Worm (Caenorhabditis elegans) whole organism, late embryonic: ENCODE results near the gene gmpr-1.
"Not testable (repeated sequence)": the region's sequence is repeated elsewhere in the genome, so short reads cannot be mapped to it uniquely, and the experiment has no call there.

Experiments
- C38D4.7 ChIP-seq: fragments of 200-800 bp; sonication (Bioruptor generic); optimal IDR thresholded peaks from 2 replicates; lab custom pipeline; 2018; ENCODE audit warnings: mild to moderate bottlenecking, missing genetic modification characterization, moderate library complexity, missing compliant biosample characterization
- K02D7.2 ChIP-seq: sonication (generic microtip); optimal IDR thresholded peaks from 2 replicates; lab custom pipeline; 2017; ENCODE audit warnings: mild to moderate bottlenecking, missing genetic modification characterization, missing compliant biosample characterization
- ahr-1 ChIP-seq: sonication (generic microtip); optimal IDR thresholded peaks from 2 replicates; lab custom pipeline; 2016; ENCODE audit warnings: missing genetic modification characterization, missing compliant biosample characterization
- ceh-18 ChIP-seq: sonication (generic microtip); optimal IDR thresholded peaks from 2 replicates; lab custom pipeline; 2016; ENCODE audit warnings: missing genetic modification characterization, missing compliant biosample characterization
- ceh-19 ChIP-seq: fragments of 200-800 bp; sonication (Bioruptor generic); optimal IDR thresholded peaks from 2 replicates; lab custom pipeline; 2018; ENCODE audit warnings: mild to moderate bottlenecking, missing genetic modification characterization, missing compliant biosample characterization
- ceh-2 ChIP-seq: sonication (generic microtip); optimal IDR thresholded peaks from 2 replicates; lab custom pipeline; 2016; ENCODE audit warnings: missing genotype, missing genetic modification characterization, missing compliant biosample characterization
- ceh-24 ChIP-seq: sonication (generic microtip); optimal IDR thresholded peaks from 2 replicates; lab custom pipeline; 2016; ENCODE audit warnings: mild to moderate bottlenecking, missing genetic modification characterization, missing compliant biosample characterization
- ceh-34 ChIP-seq: sonication (generic microtip); optimal IDR thresholded peaks from 2 replicates; lab custom pipeline; 2016; ENCODE audit warnings: mild to moderate bottlenecking, missing genetic modification characterization, missing compliant biosample characterization
- ceh-45 ChIP-seq: fragments of 200-800 bp; sonication (Bioruptor generic); IDR thresholded peaks from 2 replicates; pipeline ENCODE4 v1.3.6; 2022; ENCODE audit warnings: missing genetic modification reagents, missing genetic modification characterization, missing compliant biosample characterization
- ceh-6 ChIP-seq: fragments of 200-800 bp; sonication (Bioruptor generic); optimal IDR thresholded peaks from 2 replicates; lab custom pipeline; 2018; ENCODE audit warnings: mild to moderate bottlenecking, missing genetic modification characterization, missing compliant biosample characterization
- che-1 ChIP-seq: sonication (generic microtip); optimal IDR thresholded peaks from 2 replicates; lab custom pipeline; 2016; ENCODE audit warnings: mild to moderate bottlenecking, missing genetic modification characterization, missing compliant biosample characterization
- elt-2 ChIP-seq: sonication (generic microtip); optimal IDR thresholded peaks from 2 replicates; lab custom pipeline; 2016; ENCODE audit warnings: missing genetic modification reagents, missing genetic modification characterization, missing compliant biosample characterization
- eyg-1 ChIP-seq: sonication (generic microtip); optimal IDR thresholded peaks from 2 replicates; lab custom pipeline; 2016; ENCODE audit warnings: missing genotype, missing genetic modification characterization, missing compliant biosample characterization
- hlh-15 ChIP-seq: sonication (generic microtip); optimal IDR thresholded peaks from 2 replicates; lab custom pipeline; 2016; ENCODE audit warnings: missing genetic modification characterization, missing compliant biosample characterization
- hlh-30 ChIP-seq: sonication (generic microtip); optimal IDR thresholded peaks from 2 replicates; lab custom pipeline; 2017; ENCODE audit warnings: antibody characterized with exemption, missing genetic modification characterization, missing compliant biosample characterization; ENCODE audit not compliant: insufficient read depth
- hlh-6 ChIP-seq: sonication (generic microtip); optimal IDR thresholded peaks from 2 replicates; lab custom pipeline; 2016; ENCODE audit warnings: missing genotype, missing genetic modification characterization, missing compliant biosample characterization
- madf-2 ChIP-seq: sonication (generic microtip); optimal IDR thresholded peaks from 2 replicates; lab custom pipeline; 2017; ENCODE audit warnings: missing genetic modification characterization, missing compliant biosample characterization
- nfya-1 ChIP-seq: sonication (generic microtip); optimal IDR thresholded peaks from 2 replicates; lab custom pipeline; 2017; ENCODE audit warnings: missing genetic modification characterization, mild to moderate bottlenecking, missing compliant biosample characterization, antibody characterized with exemption, moderate library complexity
- nhr-11 ChIP-seq: fragments of 150-350 bp; optimal IDR thresholded peaks from 2 replicates; lab custom pipeline; 2014; ENCODE audit warnings: missing biosample characterization, missing genetic modification characterization
- pat-9 ChIP-seq: fragments of 200-800 bp; sonication (Bioruptor generic); optimal IDR thresholded peaks from 2 replicates; lab custom pipeline; 2018; ENCODE audit warnings: mild to moderate bottlenecking, missing genetic modification characterization, moderate library complexity, missing compliant biosample characterization
- pax-1 ChIP-seq: fragments of 150-350 bp; optimal IDR thresholded peaks from 2 replicates; lab custom pipeline; 2014; ENCODE audit warnings: missing biosample characterization, missing genetic modification characterization
- pha-4 ChIP-seq: fragments of 150-350 bp; optimal IDR thresholded peaks from 2 replicates; lab custom pipeline; 2018; ENCODE audit warnings: missing biosample characterization, missing genetic modification reagents, missing genetic modification characterization
- pros-1 ChIP-seq: fragments of 150-350 bp; optimal IDR thresholded peaks from 2 replicates; lab custom pipeline; 2014; ENCODE audit warnings: missing biosample characterization, missing genetic modification reagents, missing genetic modification characterization
- sdc-2 ChIP-seq: sonication (generic microtip); optimal IDR thresholded peaks from 2 replicates; lab custom pipeline; 2016; ENCODE audit warnings: missing genotype, missing genetic modification characterization, missing compliant biosample characterization
- sox-4 ChIP-seq: sonication (generic microtip); optimal IDR thresholded peaks from 2 replicates; lab custom pipeline; 2017; ENCODE audit warnings: mild to moderate bottlenecking, missing genetic modification characterization, inconsistent platforms, missing compliant biosample characterization
- syd-9 ChIP-seq: sonication (generic microtip); optimal IDR thresholded peaks from 2 replicates; lab custom pipeline; 2016; ENCODE audit warnings: mild to moderate bottlenecking, missing genetic modification characterization, moderate library complexity, missing compliant biosample characterization
- tbx-7 ChIP-seq: sonication (generic microtip); optimal IDR thresholded peaks from 2 replicates; lab custom pipeline; 2016; ENCODE audit warnings: missing genotype, missing genetic modification characterization, missing compliant biosample characterization
- ttx-3 ChIP-seq: sonication (generic microtip); optimal IDR thresholded peaks from 2 replicates; lab custom pipeline; 2016; ENCODE audit warnings: missing genetic modification reagents, missing genetic modification characterization, missing compliant biosample characterization
- unc-3 ChIP-seq, 2 experiments: fragments of 200-800 bp in 1 of 2; sonication (Bioruptor generic) in 1 of 2; sonication (generic microtip) in 1 of 2; conservative IDR thresholded peaks in 1 of 2; optimal IDR thresholded peaks in 1 of 2; 2 replicates each; pipeline versions ENCODE4 v1.3.6 to Lab custom; 2016 to 2022; ENCODE audit warnings: missing compliant biosample characterization in 2 of 2, missing genetic modification characterization in 2 of 2, missing genetic modification reagents in 1 of 2
- unc-55 ChIP-seq: sonication (generic microtip); optimal IDR thresholded peaks from 2 replicates; lab custom pipeline; 2017; ENCODE audit warnings: missing biosample characterization, missing genetic modification reagents, missing genetic modification characterization
- zip-5 ChIP-seq: sonication (generic microtip); optimal IDR thresholded peaks from 2 replicates; lab custom pipeline; 2016; ENCODE audit warnings: missing genetic modification characterization, missing compliant biosample characterization

Gene gmpr-1

DNA sequence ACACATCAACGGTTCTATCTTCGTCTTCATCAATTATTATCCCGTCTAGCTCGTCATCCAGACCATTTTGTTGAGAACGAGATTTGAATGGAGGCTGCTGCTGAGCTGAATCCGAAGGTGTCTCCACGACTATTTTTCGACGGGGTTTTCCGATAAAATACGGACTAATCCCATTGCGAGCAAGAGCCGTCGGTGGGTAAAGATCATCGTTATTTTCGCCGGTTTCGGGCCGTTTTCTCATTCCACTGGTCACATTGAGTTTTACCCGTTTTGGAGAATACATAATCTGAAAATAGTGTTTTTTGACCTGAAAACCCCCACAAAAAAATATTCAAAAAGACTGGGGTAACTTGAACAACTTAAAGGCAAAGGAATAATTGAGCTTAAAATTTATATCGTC lies 25.5 kb downstream of the gmpr-1 start, which contains the start of gene figl-1:
Gene figl-1 (minus strand): TSS at position 286 of the 400 bp plus-strand sequence.
- no peak for TF ChIP-seq ahr-1
- no peak for TF ChIP-seq ceh-19 (GFP tag; lab: Kevin White, UChicago)
- TF ChIP-seq elt-2 (tag; lab: Kevin White, UChicago): no peak
- TF ChIP-seq nfya-1 (tag; lab: Kevin White, UChicago): no peak

DNA sequence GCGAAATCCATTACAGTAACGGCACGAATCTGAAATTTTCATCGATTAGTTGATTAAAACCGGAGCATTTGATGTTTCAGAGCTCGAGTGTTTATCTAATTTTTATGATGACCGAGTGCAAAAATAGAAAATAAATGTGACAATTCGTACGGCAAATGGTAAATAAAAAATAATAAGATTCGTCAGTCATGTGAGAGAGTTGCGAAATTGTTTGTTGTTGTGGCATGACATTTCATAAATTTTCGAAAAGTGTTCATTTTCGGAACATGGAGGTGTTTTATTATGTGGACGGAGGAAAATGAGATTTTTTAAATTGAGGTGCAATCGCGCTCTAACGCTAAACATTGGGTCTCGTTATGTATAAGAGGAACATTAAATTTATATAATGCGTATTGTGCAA lies 29.4 kb downstream of the gmpr-1 start:
- no peak for TF ChIP-seq hlh-15
- TF ChIP-seq ceh-24: no peak
- no peak for TF ChIP-seq zip-5
- no peak for TF ChIP-seq nhr-11
- no peak for TF ChIP-seq hlh-6 (tag; lab: Kevin White, UChicago)
- TF ChIP-seq unc-55 (GFP tag; lab: Kevin White, UChicago): no peak
- TF ChIP-seq eyg-1 (tag; lab: Kevin White, UChicago): no peak
- TF ChIP-seq, all 69 proteins: peak for 0

DNA sequence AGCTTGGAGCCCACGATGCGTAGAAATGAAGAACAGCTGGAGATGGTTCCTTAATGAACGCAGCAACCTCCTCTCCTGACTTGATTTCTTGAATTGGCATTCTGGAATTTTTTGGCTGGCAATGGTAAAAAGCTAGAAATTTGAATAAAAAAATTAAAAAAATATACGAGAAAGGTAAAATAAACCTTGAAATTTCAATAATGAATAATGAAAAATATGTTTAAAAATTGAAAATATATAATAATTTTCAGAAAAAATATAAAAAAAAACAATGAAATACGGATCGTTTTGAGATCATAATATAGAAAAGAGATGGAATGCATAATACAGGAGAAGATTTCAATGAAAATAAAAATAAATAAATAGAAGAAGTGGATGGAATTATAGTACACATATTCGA lies 30.0 kb downstream of the gmpr-1 start, which contains the start of gene glrx-3:
Gene glrx-3 (minus strand): TSS at position 101 of the 400 bp plus-strand sequence.
- TF ChIP-seq ceh-6 (GFP tag; lab: Kevin White, UChicago): no peak
- TF ChIP-seq pat-9 (tag; lab: Kevin White, UChicago): no peak
- TF ChIP-seq ahr-1: no peak
- no peak for TF ChIP-seq hlh-6 (tag; lab: Kevin White, UChicago)
- TF ChIP-seq tbx-7: no peak
- TF ChIP-seq ttx-3 (tag; lab: Kevin White, UChicago): no peak
- no peak for TF ChIP-seq sdc-2 (tag; lab: Kevin White, UChicago)
- TF ChIP-seq C38D4.7 (GFP tag; lab: Kevin White, UChicago): no peak
- no peak for TF ChIP-seq sox-4 (tag; lab: Kevin White, UChicago)
- TF ChIP-seq ceh-19 (GFP tag; lab: Kevin White, UChicago): no peak
- no peak for TF ChIP-seq pax-1
- TF ChIP-seq syd-9 (tag; lab: Kevin White, UChicago): no peak
- no peak for TF ChIP-seq ceh-2 (tag; lab: Kevin White, UChicago)

DNA sequence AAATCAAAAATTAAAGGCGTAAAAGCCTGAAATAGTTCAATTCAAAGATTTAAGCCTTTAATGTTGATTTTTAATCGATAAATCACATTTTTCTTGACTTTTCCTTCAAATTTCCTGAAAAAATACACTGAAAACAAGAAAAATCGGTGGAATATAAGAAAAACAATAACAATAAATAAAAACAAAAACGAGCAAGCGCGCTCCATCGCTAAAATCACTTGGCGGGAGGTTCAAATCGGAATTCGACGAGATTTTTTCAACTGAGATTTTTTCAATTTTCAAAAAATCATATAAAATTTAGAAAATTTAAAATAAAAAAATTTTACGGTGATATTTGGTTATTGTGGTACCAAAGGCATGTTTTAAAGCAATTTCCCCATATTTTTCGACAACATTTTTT lies 31.7 kb downstream of the gmpr-1 start:
- no peak for TF ChIP-seq pros-1 (tag; lab: Kevin White, UChicago)
- TF ChIP-seq ceh-34: no peak
- TF ChIP-seq che-1 (tag; lab: Kevin White, UChicago): no peak
- TF ChIP-seq K02D7.2 (tag; lab: Kevin White, UChicago): no peak
- no peak for TF ChIP-seq unc-55 (GFP tag; lab: Kevin White, UChicago)
- TF ChIP-seq nhr-11: no peak
- no peak for TF ChIP-seq hlh-30 (tag; lab: Kevin White, UChicago)
- TF ChIP-seq ceh-18 (tag; lab: Kevin White, UChicago): no peak
- TF ChIP-seq madf-2 (tag; lab: Kevin White, UChicago): no peak

DNA sequence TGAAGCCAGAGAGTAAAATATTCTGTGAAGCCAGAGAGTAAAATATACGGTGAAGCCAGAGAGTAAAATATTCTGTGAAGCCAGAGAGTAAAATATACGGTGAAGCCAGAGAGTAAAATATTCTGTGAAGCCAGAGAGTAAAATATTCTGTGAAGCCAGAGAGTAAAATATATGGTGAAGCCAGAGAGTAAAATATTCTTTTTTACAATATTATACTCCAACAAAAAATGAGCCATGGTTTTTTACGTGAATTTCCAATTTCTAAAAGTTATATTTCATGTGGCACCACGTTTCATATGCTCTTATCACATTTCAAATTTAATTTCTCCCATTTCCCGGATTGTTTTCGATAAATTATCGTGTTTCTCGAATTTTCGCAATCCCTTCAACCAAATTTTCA lies 34.7 kb downstream of the gmpr-1 start, which contains the start of gene irld-1:
Gene irld-1 (plus strand): TSS at position 301 of the 400 bp plus-strand sequence.
- not testable (repeated sequence) for TF ChIP-seq pros-1, pha-4, nfya-1 (tag; lab: Kevin White, UChicago)
- TF ChIP-seq, all 69 proteins: peak for 0; not testable (repeated sequence) for 69

DNA sequence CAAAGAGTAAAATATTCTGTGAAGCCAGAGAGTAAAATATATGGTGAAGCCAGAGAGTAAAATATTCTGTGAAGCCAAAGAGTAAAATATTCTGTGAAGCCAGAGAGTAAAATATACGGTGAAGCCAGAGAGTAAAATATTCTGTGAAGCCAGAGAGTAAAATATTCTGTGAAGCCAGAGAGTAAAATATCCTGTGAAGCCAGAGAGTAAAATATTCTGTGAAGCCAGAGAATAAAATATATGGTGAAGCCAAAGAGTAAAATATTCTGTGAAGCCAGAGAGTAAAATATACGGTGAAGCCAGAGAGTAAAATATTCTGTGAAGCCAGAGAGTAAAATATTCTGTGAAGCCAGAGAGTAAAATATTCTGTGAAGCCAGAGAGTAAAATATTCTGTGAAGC lies 37.7 kb downstream of the gmpr-1 start:
- TF ChIP-seq unc-3 (GFP tag; conservative IDR thresholded peaks at IDR 0.05; lab: Robert Waterston, UW) (0 out of 2 replicates have a peak, but pooled peaks have one; percentile 33), ceh-45 (GFP tag; lab: Robert Waterston, UW) (0 out of 2 replicates have a peak, but pooled peaks have one; percentile 26)
- TF ChIP-seq unc-3 (tag; optimal IDR thresholded peaks at IDR 0.05; lab: Kevin White, UChicago): not testable (repeated sequence)
